Fruit fly (Drosophila melanogaster) whole organism: ENCODE measurements around the gene CG12316.

ENCODE experiments used
- CG8478 ChIP-seq: fragments of >200 bp; optimal IDR thresholded peaks from 2 replicates; lab custom pipeline; 2018; ENCODE audit warnings: inconsistent platforms
- Dll ChIP-seq: fragments of >200 bp; optimal IDR thresholded peaks from 2 replicates; lab custom pipeline; 2017
- EcR ChIP-seq, 2 experiments: fragments of >200 bp; optimal IDR thresholded peaks; 2 replicates each; lab custom pipeline; 2017; ENCODE audit warnings: missing biosample characterization in 2 of 2, missing genetic modification characterization in 2 of 2, missing genetic modification reagents in 2 of 2
- pan ChIP-seq: fragments of >200 bp; optimal IDR thresholded peaks from 2 replicates; lab custom pipeline; 2017
- psq ChIP-seq: fragments of >200 bp; optimal IDR thresholded peaks from 2 replicates; lab custom pipeline; 2017
- usp ChIP-seq: fragments of >200 bp; optimal IDR thresholded peaks from 2 replicates; lab custom pipeline; 2017; ENCODE audit warnings: missing biosample characterization, missing genetic modification characterization, mixed read lengths

DNA sequence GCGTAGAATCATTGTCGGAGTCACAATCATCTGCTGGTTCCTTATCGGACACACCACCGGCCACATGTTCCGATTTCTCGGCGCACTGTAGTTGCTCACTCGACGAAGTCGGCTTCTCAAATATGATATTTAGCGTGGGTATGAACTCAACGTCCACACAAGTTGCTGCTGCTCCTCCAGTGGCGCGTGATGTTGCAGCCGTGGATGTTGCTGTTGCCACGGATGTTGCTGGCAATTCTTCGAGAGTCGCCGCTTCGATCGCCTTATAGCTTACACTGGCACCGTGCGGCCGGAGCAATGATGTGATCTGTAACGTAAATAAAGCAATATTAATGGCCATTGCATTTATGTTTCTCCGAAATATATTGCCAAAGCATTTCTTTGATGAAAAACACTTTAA lies 52.4 kb downstream of the CG12316 start:
- TF ChIP-seq pan (lab: Kevin White, UChicago), result no peak
- no peak for TF ChIP-seq Dll
- no peak for TF ChIP-seq usp
- no peak for TF ChIP-seq CG8478 (lab: Kevin White, UChicago)
- no peak for TF ChIP-seq EcR (GFP tag; optimal IDR thresholded peaks at IDR 0.05; lab: Kevin White, UChicago)
- no peak for TF ChIP-seq psq (lab: Kevin White, UChicago)
